Worm (Caenorhabditis elegans): ENCODE data around the gene srx-4.

The srx-4 gene

DNA sequence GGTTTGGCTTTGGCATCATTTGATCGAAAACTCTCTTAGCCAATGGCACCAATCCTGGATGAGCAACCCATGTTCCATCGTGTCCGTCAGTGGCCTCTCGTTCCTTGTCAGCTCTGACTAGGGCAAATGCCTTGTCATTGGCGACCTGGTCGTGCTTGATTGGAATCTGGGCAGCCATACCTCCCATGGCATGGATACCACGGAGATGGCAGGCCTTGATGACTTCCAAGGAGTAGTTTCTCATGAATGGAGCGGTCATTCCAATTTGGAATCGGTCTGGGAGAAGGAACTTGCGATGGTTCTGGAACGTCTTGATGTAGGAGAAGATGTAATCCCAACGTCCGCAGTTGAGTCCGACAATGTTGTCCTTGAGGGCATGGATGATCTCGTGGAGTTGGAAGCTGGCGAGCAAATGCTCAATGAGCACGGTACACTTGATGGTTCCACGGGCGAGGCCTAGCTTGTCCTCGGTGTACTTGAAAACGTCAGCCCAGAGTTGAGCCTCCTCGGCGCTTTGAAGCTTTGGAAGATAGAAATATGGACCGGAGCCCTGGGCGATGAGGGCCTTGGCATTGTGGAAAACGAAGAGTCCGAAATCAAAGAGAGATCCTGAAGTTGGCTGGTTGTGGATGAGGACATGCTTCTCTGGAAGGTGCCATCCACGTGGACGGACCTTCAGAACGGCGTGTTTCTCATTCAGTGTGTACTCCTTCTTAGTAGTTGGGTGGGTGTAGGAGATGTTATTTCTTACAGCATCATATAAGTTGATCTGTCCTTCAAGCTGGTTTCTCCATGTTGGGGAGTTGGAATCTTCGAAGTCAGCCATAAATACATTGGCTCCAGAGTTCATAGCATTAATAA, 32.6 kb upstream of the srx-4 start:
- TF ChIP-seq F13H6.1 (tag; optimal IDR thresholded peaks at IDR 0.05): no peak
- TF ChIP-seq egl-27 (tag; optimal IDR thresholded peaks at IDR 0.05): no peak
- peak; percentile 41 for TF ChIP-seq sma-9 (GFP tag; optimal IDR thresholded peaks at IDR 0.05)
- no peak for TF ChIP-seq sma-9 (tag; optimal IDR thresholded peaks at IDR 0.05)
- TF ChIP-seq R02D3.7 (tag; optimal IDR thresholded peaks at IDR 0.05): no peak
- no peak for TF ChIP-seq fos-1 (tag; optimal IDR thresholded peaks at IDR 0.05)
- TF ChIP-seq nhr-77 (tag; optimal IDR thresholded peaks at IDR 0.05): no peak
- TF ChIP-seq lin-13 (GFP tag; optimal IDR thresholded peaks at IDR 0.05): no peak
- no peak for TF ChIP-seq elt-3 (tag; optimal IDR thresholded peaks at IDR 0.05)
- no peak for TF ChIP-seq dmd-4 (tag; optimal IDR thresholded peaks at IDR 0.05)
- no peak for TF ChIP-seq nhr-237 (tag; optimal IDR thresholded peaks at IDR 0.05)
- no peak for TF ChIP-seq skn-1 (tag; optimal IDR thresholded peaks at IDR 0.05)
- TF ChIP-seq lin-11 (tag; optimal IDR thresholded peaks at IDR 0.05): peak; percentile 13
- no peak for TF ChIP-seq ztf-1 (GFP tag; conservative IDR thresholded peaks at IDR 0.05)
- TF ChIP-seq nhr-10 (tag; optimal IDR thresholded peaks at IDR 0.05): no peak
- TF ChIP-seq blmp-1 (tag; optimal IDR thresholded peaks at IDR 0.05; ENCODE audit: insufficient read depth): no peak
- no peak for TF ChIP-seq mab-5 (tag; optimal IDR thresholded peaks at IDR 0.05)
- no peak for TF ChIP-seq unc-62 (GFP tag; optimal IDR thresholded peaks at IDR 0.05)
- TF ChIP-seq alr-1 (tag; optimal IDR thresholded peaks at IDR 0.05): no peak
- no peak for TF ChIP-seq C34F6.9 (tag; optimal IDR thresholded peaks at IDR 0.05)
- peak; percentile 16 for TF ChIP-seq nhr-21 (tag; optimal IDR thresholded peaks at IDR 0.05)
- no peak for TF ChIP-seq lin-39 (tag; optimal IDR thresholded peaks at IDR 0.05)
- TF ChIP-seq nhr-11 (tag; optimal IDR thresholded peaks at IDR 0.05): no peak
- no peak for TF ChIP-seq mdl-1 (tag; optimal IDR thresholded peaks at IDR 0.05)
- TF ChIP-seq gmeb-1 (tag; optimal IDR thresholded peaks at IDR 0.05): no peak
- peak; percentile 92 for TF ChIP-seq ama-1 (optimal IDR thresholded peaks at IDR 0.05)
- no peak for TF ChIP-seq ztf-4 (tag; optimal IDR thresholded peaks at IDR 0.05)
- TF ChIP-seq ceh-16 (tag; optimal IDR thresholded peaks at IDR 0.05): no peak
- no peak for TF ChIP-seq nhr-25 (tag; optimal IDR thresholded peaks at IDR 0.05)
- no peak for TF ChIP-seq peb-1 (tag; optimal IDR thresholded peaks at IDR 0.05)
- TF ChIP-seq mbf-1 (tag; optimal IDR thresholded peaks at IDR 0.05): no peak
- no peak for TF ChIP-seq sma-3 (GFP tag; optimal IDR thresholded peaks at IDR 0.05)
- TF ChIP-seq aly-2 (tag; optimal IDR thresholded peaks at IDR 0.05): no peak
- TF ChIP-seq ceh-82 (tag; optimal IDR thresholded peaks at IDR 0.05): no peak
- TF ChIP-seq snpc-4 (tag; optimal IDR thresholded peaks at IDR 0.05): no peak
- no peak for TF ChIP-seq ZK546.5 (tag; optimal IDR thresholded peaks at IDR 0.05)
- no peak for TF ChIP-seq lsy-2 (tag; optimal IDR thresholded peaks at IDR 0.05)
- peak; percentile 35 for TF ChIP-seq nhr-129 (tag; optimal IDR thresholded peaks at IDR 0.05)
- TF ChIP-seq Y55F3AM.14 (GFP tag; optimal IDR thresholded peaks at IDR 0.05): peak; percentile 14

DNA sequence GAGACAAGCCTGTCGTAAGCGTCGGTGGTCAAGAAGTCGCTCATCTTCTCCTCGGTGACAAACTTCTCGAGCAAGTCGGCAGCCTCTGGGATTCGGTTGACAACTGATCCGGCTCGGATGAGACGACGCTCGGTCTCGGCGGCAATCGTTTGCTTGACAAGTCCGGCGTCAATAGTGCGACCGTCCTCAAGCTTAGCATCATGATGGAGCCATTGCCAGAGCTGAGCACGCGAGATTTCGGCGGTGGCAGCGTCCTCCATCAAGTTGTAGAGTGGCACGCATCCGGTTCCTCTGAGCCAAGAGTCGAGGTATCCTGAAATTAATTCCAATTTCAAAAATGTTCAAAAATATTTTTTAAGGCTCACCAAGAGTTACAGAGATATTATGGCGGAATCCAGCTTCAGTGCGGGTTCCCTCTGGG, 31.9 kb upstream of the srx-4 start:
- TF ChIP-seq lin-13 (GFP tag; optimal IDR thresholded peaks at IDR 0.05) (no peak), sma-3 (GFP tag; optimal IDR thresholded peaks at IDR 0.05) (peak; percentile 31), nhr-25 (tag; optimal IDR thresholded peaks at IDR 0.05) (no peak)

DNA sequence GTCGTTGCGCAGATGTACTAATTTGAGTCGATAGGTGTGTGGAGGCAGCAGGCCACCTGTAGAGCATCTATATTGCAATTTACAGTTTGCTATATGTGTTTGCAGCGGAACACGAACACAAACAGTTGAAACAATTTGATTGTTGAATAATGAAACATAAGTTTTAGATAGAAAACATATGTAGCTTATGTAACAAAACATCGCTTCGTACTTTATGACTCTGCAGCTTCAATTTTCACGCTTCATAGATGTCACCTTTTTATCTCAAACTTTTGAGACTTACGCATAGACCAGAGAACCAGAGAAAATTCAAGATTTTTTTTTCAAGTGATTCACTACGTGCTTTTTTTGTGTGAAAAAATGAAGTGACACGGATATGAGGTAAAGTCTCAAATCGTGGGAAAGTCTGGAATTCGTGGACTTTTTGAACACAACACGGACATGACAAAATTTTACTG, 31.4 kb upstream of the srx-4 start, which contains the start of gene fbxb-72:
Gene fbxb-72 (minus strand): TSS at position 58 of the 458 bp plus-strand sequence.
- TF ChIP-seq sem-4 (tag; optimal IDR thresholded peaks at IDR 0.05) (peak; percentile 8), dmd-4 (tag; optimal IDR thresholded peaks at IDR 0.05) (no peak), ceh-82 (tag; optimal IDR thresholded peaks at IDR 0.05) (no peak), nhr-12 (tag; optimal IDR thresholded peaks at IDR 0.05) (no peak), ceh-16 (tag; optimal IDR thresholded peaks at IDR 0.05) (no peak), C34F6.9 (tag; optimal IDR thresholded peaks at IDR 0.05) (peak; percentile 32), skn-1 (tag; optimal IDR thresholded peaks at IDR 0.05) (no peak), nhr-21 (tag; optimal IDR thresholded peaks at IDR 0.05) (peak; percentile 95), ztf-11 (tag; optimal IDR thresholded peaks at IDR 0.05) (no peak), sma-9 (GFP tag; optimal IDR thresholded peaks at IDR 0.05) (peak; percentile 77), sma-9 (tag; optimal IDR thresholded peaks at IDR 0.05) (no peak), nhr-237 (tag; optimal IDR thresholded peaks at IDR 0.05) (no peak), unc-55 (GFP tag; optimal IDR thresholded peaks at IDR 0.05) (no peak), F13H6.1 (tag; optimal IDR thresholded peaks at IDR 0.05) (peak; percentile 71), sma-3 (GFP tag; optimal IDR thresholded peaks at IDR 0.05) (peak; percentile 70), elt-1 (tag; optimal IDR thresholded peaks at IDR 0.05) (no peak), mdl-1 (tag; optimal IDR thresholded peaks at IDR 0.05) (no peak), Y55F3AM.14 (GFP tag; optimal IDR thresholded peaks at IDR 0.05) (peak; percentile 90), R02D3.7 (tag; optimal IDR thresholded peaks at IDR 0.05) (no peak), gmeb-1 (tag; optimal IDR thresholded peaks at IDR 0.05) (peak; percentile 46), aly-2 (tag; optimal IDR thresholded peaks at IDR 0.05) (peak; percentile 5), ZK546.5 (tag; optimal IDR thresholded peaks at IDR 0.05) (peak; percentile 17), nhr-129 (tag; optimal IDR thresholded peaks at IDR 0.05) (peak; percentile 88), lsy-2 (tag; optimal IDR thresholded peaks at IDR 0.05) (peak in 1 of 2 experiments; percentile 87), nhr-10 (tag; optimal IDR thresholded peaks at IDR 0.05) (no peak), elt-3 (tag; optimal IDR thresholded peaks at IDR 0.05) (no peak), nhr-25 (tag; optimal IDR thresholded peaks at IDR 0.05) (peak; percentile 89), mbf-1 (tag; optimal IDR thresholded peaks at IDR 0.05) (no peak), crh-2 (tag; optimal IDR thresholded peaks at IDR 0.05) (peak; percentile 85), lin-11 (tag; optimal IDR thresholded peaks at IDR 0.05) (no peak), nhr-11 (tag; optimal IDR thresholded peaks at IDR 0.05) (no peak), ztf-4 (tag; optimal IDR thresholded peaks at IDR 0.05) (peak; percentile 89), peb-1 (tag; optimal IDR thresholded peaks at IDR 0.05) (no peak)
